Worm (Caenorhabditis elegans) whole organism, L3 larva: Measurements from ENCODE around the gene cyp-33C6.

Experiments used
- ZK546.5 ChIP-seq: sonication (generic microtip); optimal IDR thresholded peaks from 2 replicates; lab custom pipeline; 2017; ENCODE audit warnings: missing biosample characterization, missing genetic modification characterization
- ceh-16 ChIP-seq: sonication (generic microtip); optimal IDR thresholded peaks from 2 replicates; lab custom pipeline; 2017; ENCODE audit warnings: missing biosample characterization, missing genetic modification characterization
- ceh-82 ChIP-seq: fragments of 150-350 bp; optimal IDR thresholded peaks from 2 replicates; lab custom pipeline; 2014; ENCODE audit warnings: missing biosample characterization, missing genetic modification characterization
- egl-5 ChIP-seq: fragments of 150-350 bp; optimal IDR thresholded peaks from 2 replicates; lab custom pipeline; 2017; ENCODE audit warnings: missing biosample characterization, missing genetic modification reagents, missing genetic modification characterization, inconsistent platforms
- elt-1 ChIP-seq: fragments of 150-350 bp; optimal IDR thresholded peaks from 2 replicates; lab custom pipeline; 2014; ENCODE audit warnings: missing biosample characterization, missing genetic modification characterization
- elt-2 ChIP-seq: sonication (generic microtip); optimal IDR thresholded peaks from 2 replicates; lab custom pipeline; 2016; ENCODE audit warnings: missing genetic modification reagents, mild to moderate bottlenecking, missing genetic modification characterization, missing compliant biosample characterization
- elt-3 ChIP-seq, 3 experiments: fragments of 150-350 bp in 1 of 3; sonication (generic microtip) in 2 of 3; optimal IDR thresholded peaks; 2 replicates in 2 of 3; 4 replicates in 1 of 3; lab custom pipeline; 2014 to 2017; ENCODE audit warnings: missing biosample characterization in 3 of 3, missing genetic modification characterization in 3 of 3
- eor-1 ChIP-seq, 2 experiments: fragments of 150-350 bp; optimal IDR thresholded peaks; 2 replicates each; lab custom pipeline; 2014 to 2018; ENCODE audit warnings: missing biosample characterization in 2 of 2, missing genetic modification characterization in 2 of 2
- fos-1 ChIP-seq: fragments of 150-350 bp; optimal IDR thresholded peaks from 2 replicates; lab custom pipeline; 2014; ENCODE audit warnings: missing biosample characterization, missing genetic modification characterization
- hmg-11 ChIP-seq: sonication (generic microtip); optimal IDR thresholded peaks from 2 replicates; lab custom pipeline; 2016; ENCODE audit warnings: missing genetic modification characterization, missing compliant biosample characterization
- jun-1 ChIP-seq: fragments of 150-350 bp; optimal IDR thresholded peaks from 2 replicates; lab custom pipeline; 2014; ENCODE audit warnings: missing biosample characterization, missing genetic modification reagents, missing genetic modification characterization
- lin-15B ChIP-seq: fragments of 150-350 bp; optimal IDR thresholded peaks from 2 replicates; lab custom pipeline; 2014; ENCODE audit warnings: missing biosample characterization, missing genetic modification characterization
- lin-39 ChIP-seq: fragments of 150-350 bp; optimal IDR thresholded peaks from 2 replicates; lab custom pipeline; 2018; ENCODE audit warnings: missing biosample characterization, missing genetic modification reagents, missing genetic modification characterization
- lsy-12 ChIP-seq: sonication (generic microtip); optimal IDR thresholded peaks from 2 replicates; lab custom pipeline; 2016; ENCODE audit warnings: mild to moderate bottlenecking, missing genetic modification characterization, missing compliant biosample characterization
- mdl-1 ChIP-seq: fragments of 150-350 bp; optimal IDR thresholded peaks from 2 replicates; lab custom pipeline; 2014; ENCODE audit warnings: missing biosample characterization, missing genetic modification characterization
- mml-1 ChIP-seq: fragments of 150-350 bp; sonication (generic microtip); optimal IDR thresholded peaks from 3 replicates; lab custom pipeline; 2014; ENCODE audit warnings: missing biosample characterization, missing genetic modification characterization
- nfya-1 ChIP-seq: sonication (generic microtip); optimal IDR thresholded peaks from 2 replicates; lab custom pipeline; 2017; ENCODE audit warnings: missing genetic modification characterization, mild to moderate bottlenecking, missing compliant biosample characterization, antibody characterized with exemption, moderate library complexity; ENCODE audit not compliant: insufficient read depth
- nhr-11 ChIP-seq: fragments of 150-350 bp; optimal IDR thresholded peaks from 2 replicates; lab custom pipeline; 2014; ENCODE audit warnings: missing biosample characterization, missing genetic modification characterization
- nhr-12 ChIP-seq: fragments of 150-350 bp; optimal IDR thresholded peaks from 2 replicates; lab custom pipeline; 2014; ENCODE audit warnings: missing biosample characterization, missing genetic modification characterization
- nhr-23 ChIP-seq: fragments of 150-350 bp; optimal IDR thresholded peaks from 2 replicates; lab custom pipeline; 2014; ENCODE audit warnings: missing biosample characterization, missing genetic modification reagents, missing genetic modification characterization
- nhr-237 ChIP-seq: fragments of 150-350 bp; optimal IDR thresholded peaks from 2 replicates; lab custom pipeline; 2014; ENCODE audit warnings: missing biosample characterization, missing genetic modification characterization
- nhr-28 ChIP-seq: fragments of 150-350 bp; optimal IDR thresholded peaks from 2 replicates; lab custom pipeline; 2014; ENCODE audit warnings: missing biosample characterization, missing genetic modification characterization
- nhr-43 ChIP-seq: sonication (generic microtip); optimal IDR thresholded peaks from 2 replicates; lab custom pipeline; 2016; ENCODE audit warnings: mild to moderate bottlenecking, missing genetic modification characterization, missing compliant biosample characterization; ENCODE audit not compliant: poor library complexity, severe bottlenecking
- nhr-67 ChIP-seq: fragments of 150-350 bp; optimal IDR thresholded peaks from 2 replicates; lab custom pipeline; 2014; ENCODE audit warnings: missing biosample characterization, missing genetic modification characterization
- nhr-76 ChIP-seq: fragments of 150-350 bp; sonication (generic microtip); optimal IDR thresholded peaks from 5 replicates; lab custom pipeline; 2014; ENCODE audit warnings: missing biosample characterization, missing genetic modification characterization
- nhr-77 ChIP-seq: fragments of 150-350 bp; optimal IDR thresholded peaks from 2 replicates; lab custom pipeline; 2014; ENCODE audit warnings: missing biosample characterization, missing genetic modification characterization
- pha-4 ChIP-seq: fragments of 150-350 bp; optimal IDR thresholded peaks from 2 replicates; lab custom pipeline; 2014; ENCODE audit warnings: missing biosample characterization, missing genetic modification reagents, missing genetic modification characterization
- skn-1 ChIP-seq: fragments of 150-350 bp; optimal IDR thresholded peaks from 2 replicates; lab custom pipeline; 2014; ENCODE audit warnings: missing biosample characterization, missing genetic modification characterization
- tbx-2 ChIP-seq: sonication (generic microtip); optimal IDR thresholded peaks from 2 replicates; lab custom pipeline; 2016; ENCODE audit warnings: mild to moderate bottlenecking, missing genetic modification characterization, missing compliant biosample characterization
- unc-39 ChIP-seq: sonication (generic microtip); optimal IDR thresholded peaks from 4 replicates; lab custom pipeline; 2017; ENCODE audit warnings: missing biosample characterization, missing genetic modification characterization
- ztf-4 ChIP-seq: fragments of 150-350 bp; optimal IDR thresholded peaks from 2 replicates; lab custom pipeline; 2014; ENCODE audit warnings: missing biosample characterization, missing genetic modification characterization

cyp-33C6 gene

DNA sequence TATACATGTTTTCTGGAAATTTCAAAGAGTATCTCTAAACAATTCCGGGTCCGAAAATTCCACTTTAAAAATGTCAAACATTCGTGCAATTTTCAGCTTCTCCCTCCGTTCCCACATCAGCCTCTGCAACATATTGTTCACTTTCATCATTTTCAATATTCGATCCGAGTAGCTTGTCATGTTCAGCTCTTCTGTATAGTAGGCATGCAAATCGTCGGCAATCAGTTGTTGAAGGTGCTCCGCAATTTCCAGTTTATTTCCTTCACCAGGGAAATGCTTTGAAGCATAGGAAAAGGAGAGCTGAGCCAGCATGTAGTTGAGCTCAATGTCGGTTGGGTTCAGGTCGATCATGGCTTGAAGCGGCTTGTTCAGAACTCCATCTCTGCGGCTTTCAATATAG, 15.7 kb upstream of the cyp-33C6 start:
- no peak for TF ChIP-seq nhr-67 (tag; lab: Kevin White, UChicago)
- no peak for TF ChIP-seq nhr-11 (tag; lab: Kevin White, UChicago)
- no peak for TF ChIP-seq ceh-16 (tag; lab: Kevin White, UChicago)
- no peak for TF ChIP-seq lin-39 (tag; lab: Kevin White, UChicago)

- TF ChIP-seq lsy-12 (tag; lab: Kevin White, UChicago): no peak
- peak; percentile 46 for TF ChIP-seq pha-4 (tag; lab: Kevin White, UChicago)
Observed at ce11 chrV:2264455-2264854, 15.2 kb upstream of the cyp-33C6 start, which contains the start of gene nhr-183. nhr-183 (minus strand) TSS chrV:2264634.

ce11 chrV:2260660-2261059, 11.4 kb upstream of the cyp-33C6 start, which contains the start of gene F41B5.12:
F41B5.12 (plus strand) TSS chrV:2260960.
- no peak for TF ChIP-seq tbx-2
- TF ChIP-seq nhr-43 (tag; lab: Kevin White, UChicago): no peak
- TF ChIP-seq nhr-28 (tag; lab: Kevin White, UChicago): no peak
- no peak for TF ChIP-seq egl-5 (tag; lab: Kevin White, UChicago)
- TF ChIP-seq ceh-16 (tag; lab: Kevin White, UChicago): no peak
- no peak for TF ChIP-seq mml-1 (tag; lab: Kevin White, UChicago)
- TF ChIP-seq nfya-1 (tag; lab: Kevin White, UChicago): no peak
- TF ChIP-seq ZK546.5 (tag; lab: Kevin White, UChicago): no peak
- no peak for TF ChIP-seq eor-1 (tag; optimal IDR thresholded peaks at IDR 0.05; lab: Kevin White, UChicago)
- no peak for TF ChIP-seq nhr-76 (tag; lab: Kevin White, UChicago)
- TF ChIP-seq jun-1 (tag; lab: Kevin White, UChicago): no peak
- TF ChIP-seq nhr-23 (tag; lab: Kevin White, UChicago): no peak
- TF ChIP-seq nhr-77 (tag; lab: Kevin White, UChicago): no peak
- no peak for TF ChIP-seq ceh-82 (tag; lab: Kevin White, UChicago)

ce11 chrV:2259750-2260149, 10.5 kb upstream of the cyp-33C6 start, which contains the start of gene nhr-182:
nhr-182 (minus strand) TSS chrV:2259927.
- no peak for TF ChIP-seq nhr-12 (tag; lab: Kevin White, UChicago)
- peak; percentile 28 for TF ChIP-seq elt-2 (tag; lab: Kevin White, UChicago)
- peak; percentile 89 for TF ChIP-seq skn-1
- no peak for TF ChIP-seq mdl-1 (tag; lab: Kevin White, UChicago)
- peak; percentile 3 for TF ChIP-seq nhr-23 (tag; lab: Kevin White, UChicago)
- TF ChIP-seq nfya-1 (tag; lab: Kevin White, UChicago): peak; percentile 16
- TF ChIP-seq pha-4 (tag; lab: Kevin White, UChicago): peak; percentile 83

- peak; percentile 15 for TF ChIP-seq hmg-11 (tag; lab: Kevin White, UChicago)
Observed at ce11 chrV:2255191-2255590, 6.0 kb upstream of the cyp-33C6 start, which contains the start of gene F41B5.1. F41B5.1 (plus strand) TSS chrV:2255533.

ce11 chrV:2254553-2255124, 5.4 kb upstream of the cyp-33C6 start, which contains the start of gene str-253:
str-253 (minus strand) TSS chrV:2254603.
- TF ChIP-seq nhr-77 (tag; lab: Kevin White, UChicago): no peak
- TF ChIP-seq fos-1: no peak
- TF ChIP-seq tbx-2: no peak
- TF ChIP-seq ZK546.5 (tag; lab: Kevin White, UChicago): no peak
- TF ChIP-seq ceh-16 (tag; lab: Kevin White, UChicago): no peak
- TF ChIP-seq lin-15B (tag; lab: Kevin White, UChicago): no peak
- TF ChIP-seq pha-4 (tag; lab: Kevin White, UChicago): no peak
- no peak for TF ChIP-seq elt-3 (tag; optimal IDR thresholded peaks at IDR 0.05; lab: Kevin White, UChicago)
- TF ChIP-seq lin-39 (tag; lab: Kevin White, UChicago): no peak
- TF ChIP-seq nhr-11 (tag; lab: Kevin White, UChicago): no peak
- no peak for TF ChIP-seq ztf-4 (tag; lab: Kevin White, UChicago)
- TF ChIP-seq nhr-76 (tag; lab: Kevin White, UChicago): no peak
- no peak for TF ChIP-seq unc-39
- TF ChIP-seq elt-1 (tag; lab: Kevin White, UChicago): no peak
- TF ChIP-seq hmg-11 (tag; lab: Kevin White, UChicago): no peak
- TF ChIP-seq mml-1 (tag; lab: Kevin White, UChicago): no peak
- TF ChIP-seq nhr-237 (tag; lab: Kevin White, UChicago): no peak
